Fruit fly (Drosophila melanogaster) whole organism, pupa: ENCODE results near the gene BBS8.

Experiments
- CG10348 ChIP-seq: fragments of 200-800 bp; sonication (Bioruptor generic); IDR thresholded peaks from 2 replicates; pipeline ENCODE4 v1.3.6; 2022; ENCODE audit warnings: missing biosample characterization, missing genetic modification characterization
- CG13204 ChIP-seq: fragments of 200-800 bp; sonication (Bioruptor generic); optimal IDR thresholded peaks from 2 replicates; lab custom pipeline; 2018; ENCODE audit warnings: missing biosample characterization, mild to moderate bottlenecking, missing genetic modification characterization, moderate library complexity
- CG14655 ChIP-seq: fragments of 200-800 bp; sonication (Bioruptor generic); optimal IDR thresholded peaks from 3 replicates; lab custom pipeline; 2017; ENCODE audit warnings: mild to moderate bottlenecking, missing biosample characterization, missing genetic modification reagents, missing genetic modification characterization
- CG15710 ChIP-seq: fragments of 200-800 bp; sonication (Bioruptor generic); optimal IDR thresholded peaks from 2 replicates; lab custom pipeline; 2018; ENCODE audit warnings: missing biosample characterization, mild to moderate bottlenecking, missing genetic modification characterization, moderate library complexity
- CG32121 ChIP-seq: fragments of 200-800 bp; sonication (Bioruptor generic); IDR thresholded peaks from 2 replicates; pipeline ENCODE4 v1.3.6; 2022; ENCODE audit warnings: missing biosample characterization, missing genetic modification characterization
- CG34367 ChIP-seq: fragments of 200-800 bp; sonication (Bioruptor generic); optimal IDR thresholded peaks from 2 replicates; lab custom pipeline; 2018; ENCODE audit warnings: missing biosample characterization, mild to moderate bottlenecking, missing genetic modification characterization
- CG4496 ChIP-seq: fragments of 200-800 bp; sonication (Bioruptor generic); IDR thresholded peaks from 3 replicates; pipeline ENCODE4 v1.3.6; 2022; ENCODE audit warnings: missing biosample characterization, missing genetic modification characterization
- CG8159 ChIP-seq: fragments of 200-800 bp; sonication (Bioruptor generic); optimal IDR thresholded peaks from 3 replicates; lab custom pipeline; 2018; ENCODE audit warnings: missing biosample characterization, mild to moderate bottlenecking, missing genetic modification characterization, moderate library complexity
- EcR ChIP-seq: fragments of 200-800 bp; sonication (Bioruptor generic); optimal IDR thresholded peaks from 3 replicates; lab custom pipeline; 2019; ENCODE audit warnings: missing biosample characterization, missing genetic modification characterization, mild to moderate bottlenecking, moderate library complexity, missing genetic modification reagents
- Pif1A ChIP-seq: fragments of 200-800 bp; sonication (Bioruptor generic); optimal IDR thresholded peaks from 3 replicates; lab custom pipeline; 2016; ENCODE audit warnings: missing biosample characterization, missing genetic modification characterization
- Pif1B ChIP-seq: fragments of 200-800 bp; sonication (Bioruptor generic); optimal IDR thresholded peaks from 3 replicates; lab custom pipeline; 2016; ENCODE audit warnings: missing biosample characterization, missing genetic modification characterization
- Snoo ChIP-seq: fragments of 200-800 bp; sonication (Bioruptor generic); optimal IDR thresholded peaks from 3 replicates; lab custom pipeline; 2017; ENCODE audit warnings: missing biosample characterization, mild to moderate bottlenecking, missing genetic modification characterization, inconsistent platforms
- rn ChIP-seq: fragments of 200-800 bp; sonication (Bioruptor generic); IDR thresholded peaks from 2 replicates; pipeline ENCODE4 v1.3.6; 2022; ENCODE audit warnings: missing biosample characterization, missing genetic modification characterization

DNA sequence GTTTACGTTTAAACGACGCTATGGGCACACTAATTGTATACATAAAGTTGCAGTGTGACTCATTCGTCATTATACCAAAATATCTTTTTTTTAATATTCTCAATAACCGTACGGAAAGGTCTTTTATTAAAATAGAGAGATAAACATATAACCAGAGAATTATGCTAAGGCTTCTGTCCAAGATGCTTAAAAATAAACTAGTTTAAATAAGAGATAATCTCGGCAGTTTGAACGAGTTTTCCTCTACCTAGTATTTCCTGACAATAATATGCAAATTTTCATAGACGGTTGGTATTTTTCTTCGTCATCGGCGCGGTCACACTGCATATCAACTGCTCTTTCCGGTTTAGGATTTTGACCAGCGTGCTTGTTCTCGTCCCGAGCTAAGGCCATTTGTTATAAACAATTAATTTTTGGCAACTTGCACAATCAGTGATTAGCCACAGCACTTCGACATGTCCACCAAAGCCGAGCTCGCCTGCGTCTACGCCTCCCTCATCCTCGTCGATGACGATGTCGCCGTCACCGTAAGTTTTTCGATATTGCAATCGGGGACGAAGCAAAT is 3.0 kb upstream of the BBS8 start, which contains the start of the genes CG13690 and RpLP1:
- TF ChIP-seq Snoo (tag; lab: Kevin White, UChicago) (peak; percentile 82), CG4496 (GFP tag; lab: Robert Waterston, UW) (peak; percentile 67; the same call in 2 of the 3 replicates), CG14655 (GFP tag; lab: Kevin White, UChicago) (peak; percentile 45), Pif1B (GFP tag; lab: Kevin White, UChicago) (peak; percentile 41), EcR (GFP tag; lab: Kevin White, UChicago) (peak; percentile 0), rn (GFP tag; lab: Robert Waterston, UW) (no peak), Pif1A (GFP tag; lab: Kevin White, UChicago) (peak; percentile 72), CG10348 (GFP tag; lab: Robert Waterston, UW) (no peak), CG32121 (GFP tag; lab: Robert Waterston, UW) (peak; percentile 40; the same call in 1 of the 2 replicates), CG15710 (tag; lab: Kevin White, UChicago) (peak; percentile 40), CG13204 (peak; percentile 54), CG34367 (peak; percentile 51), CG8159 (tag; lab: Kevin White, UChicago) (peak; percentile 59)
